Worm (Caenorhabditis elegans) whole organism, midembryonic: ENCODE data around the gene acy-3.

Experiments
- cog-1 ChIP-seq: sonication (generic microtip); optimal IDR thresholded peaks from 2 replicates; lab custom pipeline; 2016; ENCODE audit warnings: missing genetic modification characterization, missing compliant biosample characterization
- flt-1 ChIP-seq: fragments of 200-800 bp; sonication (Bioruptor generic); IDR thresholded peaks from 2 replicates; pipeline ENCODE4 v1.3.6; 2022; ENCODE audit warnings: missing genetic modification characterization, missing compliant biosample characterization
- med-1 ChIP-seq: sonication (generic microtip); optimal IDR thresholded peaks from 2 replicates; lab custom pipeline; 2017; ENCODE audit warnings: missing genetic modification characterization, mild to moderate bottlenecking, missing compliant biosample characterization, antibody characterized with exemption, missing genetic modification reagents; ENCODE audit not compliant: insufficient read depth
- ref-1 ChIP-seq: fragments of 200-800 bp; sonication (Bioruptor generic); conservative IDR thresholded peaks from 2 replicates; pipeline ENCODE4 v1.3.6; 2022; ENCODE audit warnings: missing genetic modification reagents, missing genetic modification characterization, missing compliant biosample characterization
- tab-1 ChIP-seq: fragments of 200-800 bp; sonication (Bioruptor generic); IDR thresholded peaks from 2 replicates; pipeline ENCODE4 v1.3.6; 2022; ENCODE audit warnings: missing genetic modification characterization, missing compliant biosample characterization

- TF ChIP-seq cog-1 (tag; lab: Kevin White, UChicago) (no peak), tab-1 (no peak), ref-1 (GFP tag; lab: Robert Waterston, UW) (no peak), flt-1 (no peak), med-1 (no peak)
Observed at ce11 chrIII:3726443-3726842, 59.8 kb downstream of the acy-3 start, which contains the start of gene gldi-5.
